Worm (Caenorhabditis elegans) whole organism, L4 larva: ENCODE measurements around the gene F21C10.18.

Experiments
- D1046.2 ChIP-seq: fragments of 200-800 bp; sonication (Bioruptor generic); IDR thresholded peaks from 2 replicates; pipeline ENCODE4 v1.3.6; 2022; ENCODE audit warnings: missing genetic modification characterization, missing compliant biosample characterization
- F26F4.8 ChIP-seq: fragments of 200-800 bp; sonication (Bioruptor generic); conservative IDR thresholded peaks from 2 replicates; pipeline ENCODE4 v1.3.6; 2022; ENCODE audit warnings: missing genetic modification characterization, missing compliant biosample characterization
- F37D6.2 ChIP-seq: sonication (generic microtip); optimal IDR thresholded peaks from 2 replicates; lab custom pipeline; 2016; ENCODE audit warnings: mild to moderate bottlenecking, missing genetic modification characterization, missing compliant biosample characterization
- F49E8.2 ChIP-seq: sonication (generic microtip); optimal IDR thresholded peaks from 2 replicates; lab custom pipeline; 2016; ENCODE audit warnings: missing compliant biosample characterization, mild to moderate bottlenecking, missing genetic modification characterization, borderline replicate concordance
- T26A8.4 ChIP-seq: fragments of 200-800 bp; sonication (Bioruptor generic); IDR thresholded peaks from 2 replicates; pipeline ENCODE4 v1.3.6; 2022; ENCODE audit warnings: missing genetic modification characterization, missing compliant biosample characterization
- aha-1 ChIP-seq: fragments of 150-350 bp; peaks from one replicate; lab custom pipeline; 2014; ENCODE audit warnings: missing biosample characterization, missing genetic modification characterization
- ama-1 ChIP-seq: fragments of 150-350 bp; optimal IDR thresholded peaks from 2 replicates; lab custom pipeline; 2014; ENCODE audit warnings: inconsistent platforms, mixed read lengths
- arid-1 ChIP-seq: fragments of 200-800 bp; sonication (Bioruptor generic); conservative IDR thresholded peaks from 2 replicates; pipeline ENCODE4 v1.3.6; 2022; ENCODE audit warnings: missing genetic modification reagents, missing genetic modification characterization, missing compliant biosample characterization
- attf-4 ChIP-seq: sonication (generic microtip); optimal IDR thresholded peaks from 3 replicates; lab custom pipeline; 2017; ENCODE audit warnings: missing biosample characterization, missing genetic modification characterization
- ceh-62 ChIP-seq: sonication (generic microtip); optimal IDR thresholded peaks from 2 replicates; lab custom pipeline; 2017; ENCODE audit warnings: missing biosample characterization, missing genetic modification characterization
- daf-16 ChIP-seq, 3 experiments: sonication (generic microtip); optimal IDR thresholded peaks; 2 replicates each; lab custom pipeline; 2016 to 2017; ENCODE audit warnings: missing genetic modification characterization in 3 of 3, missing genetic modification reagents in 3 of 3, mild to moderate bottlenecking in 2 of 3, missing compliant biosample characterization in 2 of 3, missing biosample characterization in 1 of 3, moderate library complexity in 1 of 3
- dmd-6 ChIP-seq: fragments of 200-800 bp; sonication (Bioruptor generic); IDR thresholded peaks from 2 replicates; pipeline ENCODE4 v1.3.6; 2022; ENCODE audit warnings: missing genetic modification reagents, missing genetic modification characterization, missing compliant biosample characterization
- dmd-8 ChIP-seq: fragments of 200-800 bp; sonication (Bioruptor generic); IDR thresholded peaks from 2 replicates; pipeline ENCODE4 v1.3.6; 2022; ENCODE audit warnings: missing genetic modification characterization, missing compliant biosample characterization
- dmd-9 ChIP-seq: fragments of 200-800 bp; sonication (Bioruptor generic); IDR thresholded peaks from 2 replicates; pipeline ENCODE4 v1.3.6; 2022; ENCODE audit warnings: missing genetic modification reagents, missing genetic modification characterization, missing compliant biosample characterization
- dpl-1 ChIP-seq: fragments of 150-350 bp; optimal IDR thresholded peaks from 2 replicates; lab custom pipeline; 2014; ENCODE audit warnings: missing biosample characterization, missing genetic modification reagents, missing genetic modification characterization
- duxl-1 ChIP-seq: sonication (generic microtip); optimal IDR thresholded peaks from 2 replicates; lab custom pipeline; 2016; ENCODE audit warnings: mild to moderate bottlenecking, missing genetic modification characterization, moderate library complexity, missing compliant biosample characterization; ENCODE audit not compliant: poor library complexity
- dve-1 ChIP-seq: sonication (generic microtip); optimal IDR thresholded peaks from 2 replicates; lab custom pipeline; 2017; ENCODE audit warnings: antibody characterized with exemption, mild to moderate bottlenecking, missing genetic modification characterization, missing compliant biosample characterization; ENCODE audit not compliant: insufficient read depth
- egl-43 ChIP-seq: fragments of 200-800 bp; sonication (Bioruptor generic); IDR thresholded peaks from 2 replicates; pipeline ENCODE4 v1.3.6; 2022; ENCODE audit warnings: missing genetic modification reagents, missing genetic modification characterization, missing compliant biosample characterization
- fkh-10 ChIP-seq: fragments of 150-350 bp; optimal IDR thresholded peaks from 2 replicates; lab custom pipeline; 2014; ENCODE audit warnings: missing biosample characterization, missing genetic modification reagents, missing genetic modification characterization
- fos-1 ChIP-seq: fragments of 150-350 bp; optimal IDR thresholded peaks from 2 replicates; lab custom pipeline; 2014; ENCODE audit warnings: missing biosample characterization, missing genetic modification characterization
- gei-8 ChIP-seq: fragments of 200-800 bp; sonication (Bioruptor generic); optimal IDR thresholded peaks from 2 replicates; lab custom pipeline; 2018; ENCODE audit warnings: mild to moderate bottlenecking, missing genetic modification characterization, missing compliant biosample characterization
- lim-7 ChIP-seq: fragments of 200-800 bp; sonication (Bioruptor generic); IDR thresholded peaks from 2 replicates; pipeline ENCODE4 v1.3.6; 2022; ENCODE audit warnings: missing genetic modification characterization, missing compliant biosample characterization
- lin-1 ChIP-seq: fragments of 200-800 bp; sonication (Bioruptor generic); IDR thresholded peaks from 2 replicates; pipeline ENCODE4 v1.3.6; 2022; ENCODE audit warnings: missing genetic modification reagents, missing genetic modification characterization, missing compliant biosample characterization
- lin-15B ChIP-seq: fragments of 150-350 bp; sonication (generic microtip); optimal IDR thresholded peaks from 3 replicates; lab custom pipeline; 2014; ENCODE audit warnings: missing biosample characterization, missing genetic modification characterization
- lin-38 ChIP-seq: fragments of 200-800 bp; sonication (Bioruptor generic); IDR thresholded peaks from 2 replicates; pipeline ENCODE4 v1.3.6; 2022; ENCODE audit warnings: missing genetic modification reagents, missing genetic modification characterization, missing compliant biosample characterization
- lin-39 ChIP-seq: fragments of 150-350 bp; optimal IDR thresholded peaks from 2 replicates; lab custom pipeline; 2014; ENCODE audit warnings: missing biosample characterization, missing genetic modification reagents, missing genetic modification characterization
- lir-3 ChIP-seq: sonication (generic microtip); optimal IDR thresholded peaks from 2 replicates; lab custom pipeline; 2016; ENCODE audit warnings: mild to moderate bottlenecking, missing genetic modification characterization, missing compliant biosample characterization
- mdt-29 ChIP-seq: fragments of 200-800 bp; sonication (Bioruptor generic); IDR thresholded peaks from 2 replicates; pipeline ENCODE4 v1.3.6; 2022; ENCODE audit warnings: missing genetic modification reagents, missing genetic modification characterization, missing compliant biosample characterization
- nhr-102 ChIP-seq: sonication (generic microtip); optimal IDR thresholded peaks from 2 replicates; lab custom pipeline; 2016; ENCODE audit warnings: mild to moderate bottlenecking, missing genetic modification characterization, moderate library complexity, missing compliant biosample characterization
- nhr-11 ChIP-seq: fragments of 150-350 bp; optimal IDR thresholded peaks from 2 replicates; lab custom pipeline; 2014; ENCODE audit warnings: missing biosample characterization, missing genetic modification characterization
- nhr-25 ChIP-seq: sonication (generic microtip); optimal IDR thresholded peaks from 2 replicates; lab custom pipeline; 2017; ENCODE audit warnings: missing genetic modification characterization, mild to moderate bottlenecking, missing compliant biosample characterization, antibody characterized with exemption, moderate library complexity, borderline replicate concordance; ENCODE audit not compliant: insufficient read depth
- nhr-76 ChIP-seq: fragments of 150-350 bp; optimal IDR thresholded peaks from 2 replicates; lab custom pipeline; 2014; ENCODE audit warnings: missing biosample characterization, missing genetic modification characterization
- rbr-2 ChIP-seq: sonication (generic microtip); optimal IDR thresholded peaks from 2 replicates; lab custom pipeline; 2016; ENCODE audit warnings: missing genotype, missing genetic modification characterization, missing compliant biosample characterization
- skn-1 ChIP-seq: fragments of 150-350 bp; optimal IDR thresholded peaks from 2 replicates; lab custom pipeline; 2014; ENCODE audit warnings: missing biosample characterization, missing genetic modification characterization
- tag-97 ChIP-seq: fragments of 200-800 bp; sonication (Bioruptor generic); IDR thresholded peaks from 2 replicates; pipeline ENCODE4 v1.3.6; 2022; ENCODE audit warnings: missing genetic modification characterization, missing compliant biosample characterization
- unc-39 ChIP-seq: sonication (generic microtip); optimal IDR thresholded peaks from 2 replicates; lab custom pipeline; 2017; ENCODE audit warnings: missing biosample characterization, missing genetic modification characterization
- unc-62 ChIP-seq, 3 experiments: fragments of 150-350 bp in 1 of 3; sonication (generic microtip); optimal IDR thresholded peaks in 2 of 3; peaks in 1 of 3; 1 replicate in 1 of 3; 2 replicates in 2 of 3; lab custom pipeline; 2014 to 2017; ENCODE audit warnings: missing biosample characterization in 3 of 3, missing genetic modification characterization in 3 of 3, missing genetic modification reagents in 3 of 3, missing genotype in 1 of 3
- zfp-2 ChIP-seq: sonication (generic microtip); optimal IDR thresholded peaks from 2 replicates; lab custom pipeline; 2016; ENCODE audit warnings: mild to moderate bottlenecking, missing genetic modification characterization, missing compliant biosample characterization

The F21C10.18 gene

DNA sequence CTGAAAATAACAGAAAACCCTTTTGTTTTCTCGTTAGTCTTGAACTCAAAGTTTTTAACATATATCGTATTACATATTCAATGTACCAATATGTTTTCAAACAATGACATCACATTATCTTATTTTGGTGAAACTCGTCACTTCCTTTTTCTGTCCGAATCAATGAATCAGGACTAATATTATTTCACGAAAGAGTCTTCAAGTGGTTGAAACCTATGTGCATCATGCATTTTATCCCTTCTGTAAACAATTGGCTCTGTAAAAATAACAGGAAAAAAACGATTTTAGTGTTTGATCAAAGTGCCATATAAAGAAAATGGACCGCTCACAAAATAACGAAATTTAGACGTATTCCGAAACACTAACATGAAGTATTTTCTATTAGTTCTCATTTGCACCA, at the start of gene F21C10.18:
Gene F21C10.18 (plus strand): TSS at position 301 of the 400 bp plus-strand sequence.
- no peak for TF ChIP-seq arid-1
- TF ChIP-seq fkh-10 (GFP tag; lab: Kevin White, UChicago): no peak
- no peak for TF ChIP-seq lim-7 (GFP tag; lab: Robert Waterston, UW)
- no peak for TF ChIP-seq D1046.2 (GFP tag; lab: Robert Waterston, UW)
- no peak for TF ChIP-seq aha-1 (tag; lab: Kevin White, UChicago)
- no peak for TF ChIP-seq dmd-8 (GFP tag; lab: Robert Waterston, UW)
- no peak for TF ChIP-seq unc-39 (tag; lab: Kevin White, UChicago)
- TF ChIP-seq nhr-11 (tag; lab: Kevin White, UChicago): no peak
- TF ChIP-seq F37D6.2: no peak
- TF ChIP-seq fos-1: no peak
- no peak for TF ChIP-seq skn-1 (tag; lab: Kevin White, UChicago)
- no peak for TF ChIP-seq dpl-1 (GFP tag; lab: Kevin White, UChicago)
- no peak for TF ChIP-seq mdt-29 (GFP tag; lab: Robert Waterston, UW)
- no peak for TF ChIP-seq zfp-2
- no peak for TF ChIP-seq dmd-6 (GFP tag; lab: Robert Waterston, UW)
- TF ChIP-seq F26F4.8 (GFP tag; lab: Robert Waterston, UW): no peak
- no peak for TF ChIP-seq ceh-62 (tag; lab: Kevin White, UChicago)
- TF ChIP-seq daf-16 (GFP tag; optimal IDR thresholded peaks at IDR 0.05; lab: Kevin White, UChicago): no peak
- TF ChIP-seq daf-16 (tag; optimal IDR thresholded peaks at IDR 0.05; lab: Kevin White, UChicago): no peak

DNA sequence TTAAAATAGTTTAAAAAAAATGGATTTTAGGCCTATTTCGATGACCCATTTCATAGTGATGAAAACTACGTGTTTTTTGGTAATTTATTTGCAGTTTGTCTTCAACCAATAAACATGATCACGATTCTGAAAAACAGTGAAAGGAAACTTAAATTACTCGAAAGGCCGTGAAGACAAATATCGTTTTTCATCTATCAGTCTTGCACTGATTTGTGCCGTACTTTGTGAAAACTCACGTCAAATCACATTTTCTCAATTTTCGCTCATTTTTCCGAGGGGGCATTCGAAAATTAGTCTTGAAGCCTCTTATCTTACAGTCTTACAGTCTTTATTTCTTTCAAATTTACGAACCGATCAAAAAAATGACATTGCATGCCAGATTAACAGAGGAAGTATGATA, 49.7 kb upstream of the F21C10.18 start, which contains the start of gene C25E10.11:
Gene C25E10.11 (minus strand): TSS at position 101 of the 400 bp plus-strand sequence.
- TF ChIP-seq nhr-76 (tag; lab: Kevin White, UChicago): no peak
- TF ChIP-seq lin-1 (GFP tag; lab: Robert Waterston, UW): no peak
- no peak for TF ChIP-seq tag-97
- no peak for TF ChIP-seq rbr-2
- no peak for TF ChIP-seq lin-15B
- no peak for TF ChIP-seq gei-8 (GFP tag; lab: Kevin White, UChicago)
- no peak for TF ChIP-seq F49E8.2 (tag; lab: Kevin White, UChicago)
- TF ChIP-seq T26A8.4 (GFP tag; lab: Robert Waterston, UW): no peak
- no peak for TF ChIP-seq duxl-1
- no peak for TF ChIP-seq nhr-102
- TF ChIP-seq unc-62 (GFP tag; optimal IDR thresholded peaks at IDR 0.05 in 1 of 2; lab: Kevin White, UChicago): no peak
- TF ChIP-seq unc-62 (tag; optimal IDR thresholded peaks at IDR 0.05; lab: Kevin White, UChicago): no peak
- TF ChIP-seq dve-1 (tag; lab: Kevin White, UChicago): no peak
- no peak for TF ChIP-seq attf-4 (tag; lab: Kevin White, UChicago)
- no peak for TF ChIP-seq D1046.2 (GFP tag; lab: Robert Waterston, UW)
- no peak for TF ChIP-seq dpl-1 (GFP tag; lab: Kevin White, UChicago)
- no peak for TF ChIP-seq lin-39 (tag; lab: Kevin White, UChicago)
- no peak for TF ChIP-seq ama-1 (lab: Kevin White, UChicago)
- TF ChIP-seq egl-43: no peak
- TF ChIP-seq dmd-9: no peak
- TF ChIP-seq lir-3 (tag; lab: Kevin White, UChicago): no peak

DNA sequence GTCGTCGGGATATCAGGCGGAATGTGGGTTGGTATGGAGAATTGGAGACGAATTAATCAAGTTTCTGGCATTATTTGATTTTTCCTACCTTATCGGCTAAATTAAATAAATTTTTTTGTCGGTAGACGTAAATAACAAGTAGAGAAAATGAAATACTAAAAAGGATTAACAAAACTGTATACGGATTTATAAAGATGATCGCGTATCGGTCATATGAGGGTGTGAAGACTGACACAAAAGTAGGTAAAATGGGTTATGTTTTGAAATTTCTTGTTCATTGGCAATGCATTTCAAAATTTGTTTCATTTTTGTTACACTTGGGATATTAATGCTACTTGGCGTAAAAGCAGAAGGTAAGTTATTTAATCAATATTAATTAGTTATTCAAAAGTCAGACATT, 48.9 kb upstream of the F21C10.18 start, which contains the start of the genes C25E10.16 and C25E10.13:
Gene C25E10.16 (minus strand): TSS at position 101 of the 400 bp plus-strand sequence.
Gene C25E10.13 (plus strand): TSS at position 256 of the 400 bp plus-strand sequence.
- TF ChIP-seq attf-4 (tag; lab: Kevin White, UChicago) (no peak), lin-38 (no peak), nhr-25 (tag; lab: Kevin White, UChicago) (no peak)
